Fruit fly (Drosophila melanogaster) S2 (cell line): ENCODE data around the gene CG8507.

Experiments used
- CG8478 ChIP-seq: fragments of >200 bp; optimal IDR thresholded peaks from 2 replicates; lab custom pipeline; 2018
- CTCF ChIP-seq, 2 experiments: fragments of >200 bp; optimal IDR thresholded peaks; 2 replicates each; lab custom pipeline; 2018

DNA sequence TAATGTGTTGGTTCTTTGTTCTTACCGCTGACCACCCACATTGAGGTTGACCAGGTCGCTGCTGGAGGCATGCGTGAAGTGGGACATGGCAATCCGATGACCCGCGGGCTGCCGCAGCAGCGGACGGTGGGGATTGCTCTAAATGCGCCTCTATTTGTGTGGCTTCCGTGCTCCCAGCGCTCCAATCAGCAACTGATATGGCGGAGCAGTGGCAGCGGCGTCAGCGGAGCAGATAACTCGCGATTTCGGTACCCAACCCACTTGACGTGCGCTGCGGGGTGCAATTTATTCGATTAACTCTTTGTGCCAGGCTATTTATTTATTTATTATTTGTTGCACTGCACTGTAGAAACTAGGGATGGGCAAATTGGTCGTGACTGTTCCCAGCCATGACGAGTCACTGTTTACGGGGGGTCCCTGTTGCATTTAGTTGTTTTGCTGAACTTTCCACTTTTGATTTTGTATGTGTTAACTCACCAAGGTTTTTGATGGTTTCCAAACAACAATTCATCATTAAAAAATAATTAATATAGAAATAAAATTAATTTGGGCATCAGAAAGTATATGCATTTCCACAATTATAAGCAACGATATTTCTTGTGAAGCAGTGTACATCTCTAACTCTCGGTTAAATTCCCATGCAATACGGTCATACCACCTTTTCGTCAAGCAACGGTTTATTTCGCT lies 9.5 kb downstream of the CG8507 start, which contains the start of the genes CG9467 and CG8526:
- TF ChIP-seq CG8478 (lab: Kevin White, UChicago) (no peak), CTCF (optimal IDR thresholded peaks at IDR 0.05; lab: Kevin White, UChicago) (no peak)
